Fruit fly (Drosophila melanogaster) whole organism, pupa: ENCODE measurements around the gene Pi3K21B.

ENCODE experiments used
- CG10348 ChIP-seq: fragments of 200-800 bp; sonication (Bioruptor generic); IDR thresholded peaks from 2 replicates; pipeline ENCODE4 v1.3.6; 2022; ENCODE audit warnings: missing biosample characterization, missing genetic modification characterization
- CG12605 ChIP-seq: fragments of 200-800 bp; sonication (Bioruptor generic); IDR thresholded peaks from 2 replicates; pipeline ENCODE4 v1.3.6; 2022; ENCODE audit warnings: missing biosample characterization, missing genetic modification characterization
- CG13204 ChIP-seq: fragments of 200-800 bp; sonication (Bioruptor generic); optimal IDR thresholded peaks from 2 replicates; lab custom pipeline; 2018; ENCODE audit warnings: missing biosample characterization, mild to moderate bottlenecking, missing genetic modification characterization, moderate library complexity
- CG14655 ChIP-seq: fragments of 200-800 bp; sonication (Bioruptor generic); optimal IDR thresholded peaks from 3 replicates; lab custom pipeline; 2017; ENCODE audit warnings: mild to moderate bottlenecking, missing biosample characterization, missing genetic modification reagents, missing genetic modification characterization
- CG15710 ChIP-seq: fragments of 200-800 bp; sonication (Bioruptor generic); optimal IDR thresholded peaks from 2 replicates; lab custom pipeline; 2018; ENCODE audit warnings: missing biosample characterization, mild to moderate bottlenecking, missing genetic modification characterization, moderate library complexity
- CG17806 ChIP-seq: fragments of 200-800 bp; sonication (Bioruptor generic); optimal IDR thresholded peaks from 2 replicates; lab custom pipeline; 2018; ENCODE audit warnings: missing biosample characterization, mild to moderate bottlenecking, missing genetic modification characterization, moderate library complexity
- CG32121 ChIP-seq: fragments of 200-800 bp; sonication (Bioruptor generic); IDR thresholded peaks from 2 replicates; pipeline ENCODE4 v1.3.6; 2022; ENCODE audit warnings: missing biosample characterization, missing genetic modification characterization
- CG34367 ChIP-seq: fragments of 200-800 bp; sonication (Bioruptor generic); optimal IDR thresholded peaks from 2 replicates; lab custom pipeline; 2018; ENCODE audit warnings: missing biosample characterization, mild to moderate bottlenecking, missing genetic modification characterization
- CG4496 ChIP-seq: fragments of 200-800 bp; sonication (Bioruptor generic); IDR thresholded peaks from 3 replicates; pipeline ENCODE4 v1.3.6; 2022; ENCODE audit warnings: missing biosample characterization, missing genetic modification characterization
- CG8159 ChIP-seq: fragments of 200-800 bp; sonication (Bioruptor generic); optimal IDR thresholded peaks from 3 replicates; lab custom pipeline; 2018; ENCODE audit warnings: missing biosample characterization, mild to moderate bottlenecking, missing genetic modification characterization, moderate library complexity
- CG8301 ChIP-seq: fragments of 200-800 bp; sonication (Bioruptor generic); optimal IDR thresholded peaks from 2 replicates; lab custom pipeline; 2018; ENCODE audit warnings: missing biosample characterization, mild to moderate bottlenecking, missing genetic modification characterization
- CG9948 ChIP-seq: fragments of 200-800 bp; sonication (Bioruptor generic); optimal IDR thresholded peaks from 2 replicates; lab custom pipeline; 2018; ENCODE audit warnings: missing biosample characterization, mild to moderate bottlenecking, missing genetic modification characterization, moderate library complexity
- D1 ChIP-seq: fragments of 200-800 bp; sonication (Bioruptor generic); optimal IDR thresholded peaks from 2 replicates; lab custom pipeline; 2018; ENCODE audit warnings: missing biosample characterization, mild to moderate bottlenecking, missing genetic modification characterization, moderate library complexity
- EcR ChIP-seq: fragments of 200-800 bp; sonication (Bioruptor generic); optimal IDR thresholded peaks from 3 replicates; lab custom pipeline; 2019; ENCODE audit warnings: missing biosample characterization, missing genetic modification characterization, mild to moderate bottlenecking, moderate library complexity, missing genetic modification reagents
- Ets98B ChIP-seq: fragments of 200-800 bp; sonication (Bioruptor generic); IDR thresholded peaks from 2 replicates; pipeline ENCODE4 v1.3.6; 2022; ENCODE audit warnings: missing biosample characterization, missing genetic modification characterization
- Pif1A ChIP-seq: fragments of 200-800 bp; sonication (Bioruptor generic); optimal IDR thresholded peaks from 3 replicates; lab custom pipeline; 2016; ENCODE audit warnings: missing biosample characterization, missing genetic modification characterization
- Pif1B ChIP-seq: fragments of 200-800 bp; sonication (Bioruptor generic); optimal IDR thresholded peaks from 3 replicates; lab custom pipeline; 2016; ENCODE audit warnings: missing biosample characterization, missing genetic modification characterization
- Snoo ChIP-seq: fragments of 200-800 bp; sonication (Bioruptor generic); optimal IDR thresholded peaks from 3 replicates; lab custom pipeline; 2017; ENCODE audit warnings: missing biosample characterization, mild to moderate bottlenecking, missing genetic modification characterization, inconsistent platforms
- fd96Ca ChIP-seq: fragments of 200-800 bp; sonication (Bioruptor generic); IDR thresholded peaks from 3 replicates; pipeline ENCODE4 v1.3.6; 2022; ENCODE audit warnings: missing biosample characterization, missing genetic modification characterization
- gl ChIP-seq: fragments of 200-800 bp; sonication (Bioruptor generic); optimal IDR thresholded peaks from 2 replicates; lab custom pipeline; 2018; ENCODE audit warnings: missing biosample characterization, mild to moderate bottlenecking, missing genetic modification characterization
- rn ChIP-seq: fragments of 200-800 bp; sonication (Bioruptor generic); IDR thresholded peaks from 2 replicates; pipeline ENCODE4 v1.3.6; 2022; ENCODE audit warnings: missing biosample characterization, missing genetic modification characterization

The Pi3K21B gene

DNA sequence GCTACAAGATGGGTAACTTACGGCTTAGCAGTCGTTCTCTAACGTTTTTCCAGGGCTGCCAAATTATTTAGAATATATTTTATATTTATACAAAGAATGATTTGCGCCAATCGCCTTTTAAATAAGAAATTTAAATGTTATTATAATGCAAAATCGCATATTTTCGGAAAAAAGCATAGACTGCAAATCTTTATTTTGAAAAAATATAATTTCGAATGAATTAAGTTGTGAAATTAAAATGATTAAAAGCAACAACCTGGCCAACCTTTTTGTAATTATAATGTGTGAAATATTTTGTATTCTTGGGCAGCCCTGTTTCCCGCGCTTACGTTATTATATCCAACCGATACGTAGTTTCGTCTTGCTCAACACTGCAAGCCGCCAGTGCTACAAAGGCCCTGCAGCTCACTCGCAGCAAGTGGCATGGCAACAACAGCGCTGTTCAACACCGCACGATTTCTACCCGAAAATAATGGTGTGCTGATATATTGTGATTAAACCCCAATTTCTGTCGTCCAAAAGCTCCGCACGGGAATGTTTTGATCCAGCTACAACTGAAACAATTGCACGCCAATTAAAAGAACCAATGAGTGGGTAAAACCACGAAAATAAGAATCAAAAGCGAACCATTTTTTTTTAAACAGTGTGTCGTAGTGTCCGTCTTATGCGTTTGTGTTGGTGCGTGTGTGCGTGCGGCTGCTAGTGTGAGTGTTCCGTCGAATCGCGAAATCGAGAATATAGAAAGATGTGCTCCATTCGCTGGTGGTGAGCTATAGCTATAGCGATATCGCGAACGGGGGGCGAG, at the start of gene Pi3K21B:
Gene Pi3K21B (plus strand): TSS at position 401 of the 805 bp plus-strand sequence.
- no peak for TF ChIP-seq CG14655 (GFP tag; lab: Kevin White, UChicago)
- peak; percentile 48; the same call in 1 of the 2 replicates for TF ChIP-seq rn (GFP tag; lab: Robert Waterston, UW)
- TF ChIP-seq fd96Ca, result peak; percentile 54; the same call in 1 of the 3 replicates
- peak; percentile 63 for TF ChIP-seq CG12605 (GFP tag; lab: Robert Waterston, UW)
- TF ChIP-seq D1 (tag; lab: Kevin White, UChicago), result no peak
- TF ChIP-seq CG8159 (tag; lab: Kevin White, UChicago), result peak; percentile 87
- peak; percentile 85 for TF ChIP-seq CG4496
- TF ChIP-seq Ets98B (GFP tag; lab: Robert Waterston, UW), result peak; percentile 73
- TF ChIP-seq CG13204, result no peak
- TF ChIP-seq CG8301 (tag; lab: Kevin White, UChicago), result peak; percentile 71
- TF ChIP-seq CG9948 (tag; lab: Kevin White, UChicago), result peak; percentile 83
- no peak for TF ChIP-seq EcR (GFP tag; lab: Kevin White, UChicago)
- peak; percentile 79 for TF ChIP-seq CG10348 (GFP tag; lab: Robert Waterston, UW)
- peak; percentile 83 for TF ChIP-seq Pif1A (GFP tag; lab: Kevin White, UChicago)
- peak; percentile 89 for TF ChIP-seq Snoo
- peak; percentile 90 for TF ChIP-seq CG15710 (tag; lab: Kevin White, UChicago)
- TF ChIP-seq Pif1B (GFP tag; lab: Kevin White, UChicago), result peak; percentile 53
- TF ChIP-seq CG17806, result peak; percentile 75
- TF ChIP-seq CG34367, result peak; percentile 80
- peak; percentile 67; the same call in 1 of the 2 replicates for TF ChIP-seq CG32121 (GFP tag; lab: Robert Waterston, UW)
- no peak for TF ChIP-seq gl

DNA sequence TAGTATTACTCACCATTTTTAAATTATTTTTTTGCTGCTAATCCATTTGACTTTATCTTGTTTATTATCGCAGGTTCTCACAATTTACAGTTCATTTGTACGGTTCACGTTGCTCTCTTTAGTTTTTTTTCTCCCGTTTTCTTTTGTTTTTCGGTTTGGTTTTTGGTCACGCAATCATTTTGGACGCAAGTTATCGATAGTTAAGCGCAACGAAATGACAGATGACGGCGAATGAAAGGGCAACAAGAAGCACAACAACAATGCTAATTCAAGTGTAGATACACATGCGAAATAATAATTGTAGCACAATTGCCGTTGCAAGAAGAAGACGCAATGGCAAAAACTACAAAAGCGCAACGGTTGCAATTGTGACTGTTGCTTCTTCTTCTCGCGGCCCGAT, 49.1 kb upstream of the Pi3K21B start:
- TF ChIP-seq CG4496 (no peak), CG32121 (GFP tag; lab: Robert Waterston, UW) (no peak), Pif1B (GFP tag; lab: Kevin White, UChicago) (no peak), CG15710 (tag; lab: Kevin White, UChicago) (no peak), CG9948 (tag; lab: Kevin White, UChicago) (no peak), CG17806 (no peak), CG14655 (GFP tag; lab: Kevin White, UChicago) (no peak), CG34367 (no peak), Ets98B (GFP tag; lab: Robert Waterston, UW) (no peak), fd96Ca (no peak), rn (GFP tag; lab: Robert Waterston, UW) (no peak), gl (no peak), EcR (GFP tag; lab: Kevin White, UChicago) (no peak), CG8159 (tag; lab: Kevin White, UChicago) (no peak)

DNA sequence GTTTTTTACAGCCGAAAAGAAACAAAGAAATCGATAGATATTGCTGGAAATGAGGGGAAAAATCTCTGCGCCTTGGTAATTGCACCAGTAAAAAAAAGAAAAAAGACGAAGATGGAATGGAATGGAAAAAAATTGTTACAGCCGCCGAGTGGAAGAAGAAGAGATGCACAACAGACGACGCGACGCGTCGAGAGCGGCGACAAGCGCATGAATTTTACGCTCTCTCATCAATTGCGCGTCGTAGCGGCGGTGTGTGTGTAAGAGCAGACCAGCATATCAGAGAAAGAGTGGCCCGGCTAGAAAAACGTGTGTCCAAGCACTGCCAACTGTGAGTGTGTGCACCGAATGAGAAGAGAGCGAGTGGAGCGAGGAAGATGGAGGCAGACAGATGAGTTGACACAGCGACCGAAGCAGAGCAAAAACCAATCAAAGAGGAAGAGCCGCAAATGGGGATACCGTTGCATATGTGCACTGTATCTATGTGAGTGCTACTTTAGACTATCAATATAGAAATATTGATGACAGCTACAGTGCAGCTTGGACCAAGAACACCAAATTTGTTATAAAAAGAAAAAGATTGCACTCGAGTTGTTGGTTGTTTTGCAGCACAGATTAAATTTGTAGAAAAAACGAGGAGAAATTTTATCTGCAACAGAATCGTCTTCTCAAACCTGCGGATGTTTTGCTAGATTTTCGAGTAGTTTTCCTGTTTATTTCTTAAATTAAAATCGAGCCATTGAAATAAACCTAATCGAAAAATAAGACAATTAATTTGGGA, 48.4 kb upstream of the Pi3K21B start:
- TF ChIP-seq CG32121 (GFP tag; lab: Robert Waterston, UW) (peak; percentile 41; the same call in 1 of the 2 replicates), CG8301 (tag; lab: Kevin White, UChicago) (peak; percentile 75), Ets98B (GFP tag; lab: Robert Waterston, UW) (peak; percentile 50), CG15710 (tag; lab: Kevin White, UChicago) (peak; percentile 16), CG14655 (GFP tag; lab: Kevin White, UChicago) (peak; percentile 75), gl (peak; percentile 38), D1 (tag; lab: Kevin White, UChicago) (no peak), Snoo (no peak), rn (GFP tag; lab: Robert Waterston, UW) (peak; percentile 28; the same call in 1 of the 2 replicates), CG17806 (peak; percentile 40), CG13204 (peak; percentile 81), Pif1A (GFP tag; lab: Kevin White, UChicago) (peak; percentile 76), EcR (GFP tag; lab: Kevin White, UChicago) (peak; percentile 82), CG4496 (peak; percentile 68), fd96Ca (peak; percentile 72), CG9948 (tag; lab: Kevin White, UChicago) (peak; percentile 64), CG8159 (tag; lab: Kevin White, UChicago) (peak; percentile 31), CG10348 (GFP tag; lab: Robert Waterston, UW) (no peak), Pif1B (GFP tag; lab: Kevin White, UChicago) (peak; percentile 40), CG12605 (GFP tag; lab: Robert Waterston, UW) (peak; percentile 32), CG34367 (peak; percentile 23)

DNA sequence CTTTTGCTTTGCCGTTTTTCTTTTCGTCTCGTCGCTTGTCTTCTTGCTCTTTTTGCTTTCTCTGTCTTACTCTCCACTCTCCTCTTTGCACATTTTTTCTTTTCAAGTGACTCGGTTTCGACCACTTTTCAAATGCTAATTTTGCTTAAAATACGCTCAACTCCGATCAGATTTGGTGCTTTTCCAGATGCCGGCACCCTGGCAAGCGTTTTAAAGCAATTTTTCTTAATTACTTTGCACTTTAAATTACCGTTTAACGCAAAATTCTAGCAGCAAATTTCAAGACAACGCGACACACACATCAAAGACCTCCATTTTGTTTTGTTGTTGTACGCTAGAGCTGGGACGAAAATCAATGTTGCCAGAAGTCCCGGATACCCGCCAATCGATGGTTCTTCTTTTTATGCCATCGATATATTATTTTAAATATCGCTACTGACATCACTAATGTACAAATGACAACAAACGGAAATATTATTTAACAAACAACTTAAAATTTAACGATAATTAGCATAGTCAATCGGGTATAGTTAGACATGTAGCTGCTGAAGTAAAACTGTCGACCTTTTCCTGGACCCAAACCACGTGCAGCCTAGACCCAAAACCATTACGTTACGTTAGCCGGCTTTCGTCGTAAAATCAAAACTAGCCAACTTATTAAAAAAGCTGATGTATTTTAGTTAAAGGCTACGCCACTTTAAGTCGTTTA, 47.0 kb upstream of the Pi3K21B start, which contains the start of gene kis:
Gene kis (minus strand): TSS at position 317 of the 709 bp plus-strand sequence.
- TF ChIP-seq Pif1A (GFP tag; lab: Kevin White, UChicago) (no peak), Snoo (no peak), CG8159 (tag; lab: Kevin White, UChicago) (peak; percentile 39), Ets98B (GFP tag; lab: Robert Waterston, UW) (0 out of 2 replicates have a peak, but pooled peaks have one; percentile 10), CG10348 (GFP tag; lab: Robert Waterston, UW) (no peak), CG34367 (no peak), gl (peak; percentile 30), CG14655 (GFP tag; lab: Kevin White, UChicago) (peak; percentile 28), EcR (GFP tag; lab: Kevin White, UChicago) (peak; percentile 55), CG13204 (no peak), CG15710 (tag; lab: Kevin White, UChicago) (peak; percentile 16), CG32121 (GFP tag; lab: Robert Waterston, UW) (no peak), CG17806 (peak; percentile 1), Pif1B (GFP tag; lab: Kevin White, UChicago) (no peak)
